Worm (Caenorhabditis elegans): ENCODE data around the gene trul-1.

The trul-1 gene

ce11 chrII:300977-301772 is 18.8 kb upstream of the trul-1 start, which contains the start of gene K01A2.5:
Gene K01A2.5 (plus strand): TSS chrII:301273.
- TF ChIP-seq lin-39 (tag; optimal IDR thresholded peaks at IDR 0.05) (no peak), fkh-2 (tag; optimal IDR thresholded peaks at IDR 0.05) (no peak), R02D3.7 (tag; optimal IDR thresholded peaks at IDR 0.05) (no peak), nhr-23 (tag; optimal IDR thresholded peaks at IDR 0.05) (peak; percentile 86), mml-1 (tag; optimal IDR thresholded peaks at IDR 0.05) (no peak), lsy-12 (tag; optimal IDR thresholded peaks at IDR 0.05) (no peak), sea-2 (GFP tag; optimal IDR thresholded peaks at IDR 0.05) (no peak), ZK546.5 (tag; optimal IDR thresholded peaks at IDR 0.05) (no peak), nhr-25 (tag; optimal IDR thresholded peaks at IDR 0.05) (peak; percentile 70)

- no peak for TF ChIP-seq skn-1 (tag; optimal IDR thresholded peaks at IDR 0.05)
- no peak for TF ChIP-seq R02D3.7 (tag; optimal IDR thresholded peaks at IDR 0.05)
- TF ChIP-seq mml-1 (tag; optimal IDR thresholded peaks at IDR 0.05), result no peak
- TF ChIP-seq aly-2 (tag; optimal IDR thresholded peaks at IDR 0.05), result no peak
- TF ChIP-seq lin-15B (tag; optimal IDR thresholded peaks at IDR 0.05), result no peak
- TF ChIP-seq egl-27 (tag; optimal IDR thresholded peaks at IDR 0.05), result no peak
- TF ChIP-seq nhr-67 (tag; optimal IDR thresholded peaks at IDR 0.05), result no peak
- no peak for TF ChIP-seq nhr-23 (tag; optimal IDR thresholded peaks at IDR 0.05)
- no peak for TF ChIP-seq elt-3 (tag; optimal IDR thresholded peaks at IDR 0.05)
- TF ChIP-seq ceh-82 (tag; optimal IDR thresholded peaks at IDR 0.05), result no peak
- no peak for TF ChIP-seq ztf-4 (tag; optimal IDR thresholded peaks at IDR 0.05)
These were observed 17.3 kb upstream of the trul-1 start, which contains the start of gene K01A2.6 for ce11 chrII:299684-300083. Gene K01A2.6 (plus strand): TSS chrII:299984.

- TF ChIP-seq egl-5 (tag; optimal IDR thresholded peaks at IDR 0.05) (no peak), ceh-16 (tag; optimal IDR thresholded peaks at IDR 0.05) (no peak), jun-1 (tag; optimal IDR thresholded peaks at IDR 0.05) (no peak), elt-2 (tag; optimal IDR thresholded peaks at IDR 0.05) (no peak), sea-2 (GFP tag; optimal IDR thresholded peaks at IDR 0.05) (no peak), pha-4 (tag; optimal IDR thresholded peaks at IDR 0.05) (no peak), ceh-82 (tag; optimal IDR thresholded peaks at IDR 0.05) (no peak), ztf-4 (tag; optimal IDR thresholded peaks at IDR 0.05) (no peak), snpc-4 (tag; optimal IDR thresholded peaks at IDR 0.05) (no peak), fkh-2 (tag; optimal IDR thresholded peaks at IDR 0.05) (no peak), hmg-11 (tag; optimal IDR thresholded peaks at IDR 0.05) (no peak), nhr-23 (tag; optimal IDR thresholded peaks at IDR 0.05) (no peak), nhr-77 (tag; optimal IDR thresholded peaks at IDR 0.05) (no peak)
These were observed 14.6 kb upstream of the trul-1 start, which contains the start of the genes clec-117 and B0432.1 for ce11 chrII:296911-297440. Gene clec-117 (minus strand): TSS chrII:297011. Gene B0432.1 (plus strand): TSS chrII:297390.

ce11 chrII:294606-295005 is 12.2 kb upstream of the trul-1 start, which contains the start of gene B0432.11:
Gene B0432.11 (minus strand): TSS chrII:294706.
- TF ChIP-seq hmg-11 (tag; optimal IDR thresholded peaks at IDR 0.05) (no peak), fkh-2 (tag; optimal IDR thresholded peaks at IDR 0.05) (no peak), eor-1 (tag; optimal IDR thresholded peaks at IDR 0.05) (no peak)

- TF ChIP-seq fkh-10 (GFP tag; optimal IDR thresholded peaks at IDR 0.05) (no peak), elt-3 (tag; optimal IDR thresholded peaks at IDR 0.05) (no peak), mdl-1 (tag; optimal IDR thresholded peaks at IDR 0.05) (no peak), ceh-82 (tag; optimal IDR thresholded peaks at IDR 0.05) (no peak), nhr-77 (tag; optimal IDR thresholded peaks at IDR 0.05) (no peak), eor-1 (tag; optimal IDR thresholded peaks at IDR 0.05) (no peak), mml-1 (tag; optimal IDR thresholded peaks at IDR 0.05) (no peak), pqm-1 (tag; optimal IDR thresholded peaks at IDR 0.05) (no peak), sea-2 (GFP tag; optimal IDR thresholded peaks at IDR 0.05) (no peak), ama-1 (optimal IDR thresholded peaks at IDR 0.05) (no peak), nhr-25 (tag; optimal IDR thresholded peaks at IDR 0.05) (no peak), ztf-11 (tag; optimal IDR thresholded peaks at IDR 0.05) (no peak), egl-5 (tag; optimal IDR thresholded peaks at IDR 0.05) (no peak), nhr-11 (tag; optimal IDR thresholded peaks at IDR 0.05) (no peak), ceh-28 (tag; optimal IDR thresholded peaks at IDR 0.05) (no peak), fkh-2 (tag; optimal IDR thresholded peaks at IDR 0.05) (no peak), lin-39 (tag; optimal IDR thresholded peaks at IDR 0.05) (no peak), snpc-4 (tag; optimal IDR thresholded peaks at IDR 0.05) (no peak)
These were observed 7.9 kb upstream of the trul-1 start, which contains the start of gene djr-1.1 for ce11 chrII:290282-290681. Gene djr-1.1 (plus strand): TSS chrII:290582.

Measured in whole organism, L3 larva.